Worm (Caenorhabditis elegans): Measurements from ENCODE around the gene C16A3.2.

DNA sequence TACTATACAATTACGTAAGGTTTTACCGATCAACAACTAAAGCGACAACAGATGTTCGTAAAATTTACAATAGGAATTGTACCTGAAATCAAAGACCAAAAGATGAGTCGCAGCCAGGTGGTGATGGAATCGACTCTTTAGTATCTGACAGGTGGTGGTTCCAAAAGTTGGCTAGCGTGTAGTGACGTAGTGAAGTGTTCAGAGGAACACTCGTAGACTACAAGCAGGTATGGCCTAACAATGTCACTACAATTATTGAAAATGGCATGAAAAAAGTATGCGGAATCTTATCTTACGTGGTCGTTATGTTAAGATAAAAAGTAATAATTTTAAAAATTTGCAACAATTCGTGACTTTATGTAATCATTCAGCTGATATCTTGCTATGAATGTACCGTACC lies 31.8 kb downstream of the C16A3.2 start:
- TF ChIP-seq him-1 (tag; optimal IDR thresholded peaks at IDR 0.05) (no peak), dao-5 (tag; optimal IDR thresholded peaks at IDR 0.05) (no peak), W03F9.2 (tag; optimal IDR thresholded peaks at IDR 0.05) (no peak)
